Fruit fly (Drosophila melanogaster): ENCODE measurements around the gene CG1265.

The CG1265 gene

DNA sequence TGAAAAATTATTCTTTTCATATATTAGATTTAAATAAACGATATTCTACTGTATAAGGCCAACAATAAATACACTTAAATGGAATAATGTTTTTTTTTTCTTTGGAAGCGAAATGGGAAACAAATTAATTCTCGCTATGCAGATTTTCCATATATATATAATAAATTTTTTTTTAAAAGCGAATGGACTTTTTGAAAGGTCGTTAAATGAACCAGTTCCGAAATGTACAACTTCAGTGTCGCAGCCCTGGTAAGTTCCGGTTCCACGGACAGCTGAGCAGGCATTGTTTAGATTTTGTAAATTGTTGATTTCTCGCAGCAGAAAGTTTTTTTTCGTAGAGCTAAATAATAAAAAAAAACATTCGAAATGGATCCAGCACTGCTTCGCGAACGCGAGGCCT, 32.2 kb downstream of the CG1265 start, which contains the start of gene TfIIEbeta (continued):
- TF ChIP-seq CG15073 (GFP tag; optimal IDR thresholded peaks at IDR 0.05) (no peak), CG7357 (GFP tag; IDR thresholded peaks at IDR 0.05) (no peak), Mrtf (GFP tag; IDR thresholded peaks at IDR 0.05) (no peak), Fer1 (GFP tag; optimal IDR thresholded peaks at IDR 0.05) (peak; percentile 15), CG11398 (GFP tag; optimal IDR thresholded peaks at IDR 0.05) (no peak), ewg (GFP tag; optimal IDR thresholded peaks at IDR 0.05) (no peak), CG32767 (GFP tag; IDR thresholded peaks at IDR 0.05) (no peak), nom (GFP tag; optimal IDR thresholded peaks at IDR 0.05) (peak; percentile 16), CG1792 (GFP tag; optimal IDR thresholded peaks at IDR 0.05) (no peak), E2f2 (GFP tag; IDR thresholded peaks at IDR 0.05) (peak; percentile 44), CG2712 (tag; optimal IDR thresholded peaks at IDR 0.05) (peak; percentile 32), Optix (GFP tag; IDR thresholded peaks at IDR 0.05) (no peak), E2f1 (GFP tag; IDR thresholded peaks at IDR 0.05) (no peak), B-H1 (GFP tag; IDR thresholded peaks at IDR 0.05) (no peak), maf-S (GFP tag; optimal IDR thresholded peaks at IDR 0.05) (no peak), Atf-2 (GFP tag; optimal IDR thresholded peaks at IDR 0.05) (no peak), Bgb (GFP tag; IDR thresholded peaks at IDR 0.05; ENCODE audit: partially characterized antibody) (no peak), CG42726 (GFP tag; IDR thresholded peaks at IDR 0.05; ENCODE audit: partially characterized antibody) (peak; percentile 6; the same call in 1 of the 2 replicates), BEAF-32 (GFP tag; optimal IDR thresholded peaks at IDR 0.05) (peak; percentile 1), zfh1 (GFP tag; IDR thresholded peaks at IDR 0.05) (no peak), so (GFP tag; IDR thresholded peaks at IDR 0.05) (no peak), sim (GFP tag; IDR thresholded peaks at IDR 0.05) (no peak), Dll (GFP tag; IDR thresholded peaks at IDR 0.05; ENCODE audit: partially characterized antibody) (0 out of 4 replicates have a peak, but pooled peaks have one; percentile 49), dati (GFP tag; IDR thresholded peaks at IDR 0.05) (no peak), lbe (GFP tag; optimal IDR thresholded peaks at IDR 0.05) (peak; percentile 46), Lhr (GFP tag; optimal IDR thresholded peaks at IDR 0.05) (no peak), sr (GFP tag; IDR thresholded peaks at IDR 0.05) (no peak), cas (GFP tag; IDR thresholded peaks at IDR 0.05) (no peak), esg (GFP tag; conservative IDR thresholded peaks at IDR 0.05) (no peak), sqz (GFP tag; optimal IDR thresholded peaks at IDR 0.05) (no peak), sob (GFP tag; IDR thresholded peaks at IDR 0.05) (no peak), CG18599 (GFP tag; optimal IDR thresholded peaks at IDR 0.05) (no peak), CTCF (GFP tag; optimal IDR thresholded peaks at IDR 0.05) (no peak), repo (GFP tag; optimal IDR thresholded peaks at IDR 0.05) (no peak), gro (GFP tag; optimal IDR thresholded peaks at IDR 0.05) (no peak), Blimp-1 (GFP tag; optimal IDR thresholded peaks at IDR 0.05) (peak; percentile 25), cad (GFP tag; optimal IDR thresholded peaks at IDR 0.05) (no peak), fd64A (GFP tag; optimal IDR thresholded peaks at IDR 0.05) (no peak), hth (optimal IDR thresholded peaks at IDR 0.05) (no peak), inv (GFP tag; IDR thresholded peaks at IDR 0.05; ENCODE audit: partially characterized antibody) (no peak), Chrac-16 (GFP tag; optimal IDR thresholded peaks at IDR 0.05) (no peak), twi (tag; optimal IDR thresholded peaks at IDR 0.05) (no peak), ci (GFP tag; IDR thresholded peaks at IDR 0.05) (peak; percentile 44; the same call in 2 of the 3 replicates), shn (GFP tag; optimal IDR thresholded peaks at IDR 0.05) (no peak), zen (tag; optimal IDR thresholded peaks at IDR 0.05) (no peak), CG9437 (GFP tag; optimal IDR thresholded peaks at IDR 0.05) (peak; percentile 6), trem (tag; optimal IDR thresholded peaks at IDR 0.05) (peak; percentile 33), nmo (GFP tag; optimal IDR thresholded peaks at IDR 0.05) (peak; percentile 41), Med (GFP tag) (peak; percentile 59), CG7786 (GFP tag; optimal IDR thresholded peaks at IDR 0.05) (no peak), Aef1 (GFP tag; IDR thresholded peaks at IDR 0.05) (no peak), H15 (GFP tag; IDR thresholded peaks at IDR 0.05) (no peak), bowl (GFP tag; IDR thresholded peaks at IDR 0.05) (no peak)
